Fruit fly (Drosophila melanogaster): ENCODE data around the gene CG4733.

dm6 chr3R:19930913-19931706 is 40.6 kb downstream of the CG4733 start:
- no peak for TF ChIP-seq Hr96 (GFP tag; optimal IDR thresholded peaks at IDR 0.05)
- no peak for TF ChIP-seq CG11617 (GFP tag; optimal IDR thresholded peaks at IDR 0.05)
- no peak for TF ChIP-seq Crg-1 (GFP tag; optimal IDR thresholded peaks at IDR 0.05)
- no peak for TF ChIP-seq kay (GFP tag; ENCODE audit: borderline replicate concordance)
- TF ChIP-seq CG7045 (GFP tag; optimal IDR thresholded peaks at IDR 0.05) = no peak
- no peak for TF ChIP-seq toe (GFP tag; optimal IDR thresholded peaks at IDR 0.05)
- no peak for TF ChIP-seq tj (GFP tag; optimal IDR thresholded peaks at IDR 0.05)
- TF ChIP-seq CG33017 (tag; optimal IDR thresholded peaks at IDR 0.05) = no peak
- no peak for TF ChIP-seq ovo (GFP tag; optimal IDR thresholded peaks at IDR 0.05)
- TF ChIP-seq CG5204 (GFP tag; optimal IDR thresholded peaks at IDR 0.05) = no peak
- TF ChIP-seq CG12768 (GFP tag; optimal IDR thresholded peaks at IDR 0.05) = no peak
- no peak for TF ChIP-seq CG7101 (tag; optimal IDR thresholded peaks at IDR 0.05)
